Fruit fly (Drosophila melanogaster) whole organism, embryonic: Measurements from ENCODE around the gene Setx.
A peak's percentile ranks its signal among the peaks of the same experiment; 100 is the strongest.

Source experiments
- CG12071 ChIP-seq: fragments of 200-800 bp; sonication (Bioruptor generic); optimal IDR thresholded peaks from 3 replicates; lab custom pipeline; 2018; ENCODE audit warnings: missing biosample characterization, mild to moderate bottlenecking, missing genetic modification characterization
- CG12104 ChIP-seq: fragments of 200-800 bp; sonication (Bioruptor generic); optimal IDR thresholded peaks from 3 replicates; lab custom pipeline; 2016; ENCODE audit warnings: missing biosample characterization, missing genetic modification characterization
- CG12219 ChIP-seq: fragments of 200-800 bp; sonication (Bioruptor generic); optimal IDR thresholded peaks from 3 replicates; lab custom pipeline; 2018; ENCODE audit warnings: missing biosample characterization, mild to moderate bottlenecking, missing genetic modification characterization
- CG12236 ChIP-seq: fragments of 200-800 bp; sonication (Bioruptor generic); optimal IDR thresholded peaks from 2 replicates; lab custom pipeline; 2016; ENCODE audit warnings: missing biosample characterization, missing genetic modification characterization
- CG12299 ChIP-seq: fragments of 200-800 bp; sonication (Bioruptor generic); optimal IDR thresholded peaks from 2 replicates; lab custom pipeline; 2018; ENCODE audit warnings: missing biosample characterization, mild to moderate bottlenecking, missing genetic modification characterization
- CG12391 ChIP-seq: fragments of 200-800 bp; sonication (Bioruptor generic); optimal IDR thresholded peaks from 3 replicates; lab custom pipeline; 2018; ENCODE audit warnings: missing biosample characterization, mild to moderate bottlenecking, missing genetic modification characterization, moderate library complexity
- CG14965 ChIP-seq: fragments of 200-800 bp; sonication (Bioruptor generic); optimal IDR thresholded peaks from 2 replicates; lab custom pipeline; 2016; ENCODE audit warnings: missing biosample characterization, missing genetic modification characterization, borderline replicate concordance
- CG15011 ChIP-seq: fragments of 200-800 bp; sonication (Bioruptor generic); optimal IDR thresholded peaks from 3 replicates; lab custom pipeline; 2018; ENCODE audit warnings: missing biosample characterization, mild to moderate bottlenecking, missing genetic modification characterization
- CG15696 ChIP-seq: fragments of 200-800 bp; sonication (Bioruptor generic); optimal IDR thresholded peaks from 2 replicates; lab custom pipeline; 2019; ENCODE audit warnings: missing biosample characterization, mild to moderate bottlenecking, missing genetic modification characterization, moderate library complexity
- CG17328 ChIP-seq: fragments of 200-800 bp; sonication (Bioruptor generic); IDR thresholded peaks from 2 replicates; pipeline ENCODE4 v1.3.6; 2022; ENCODE audit warnings: missing biosample characterization, missing genetic modification characterization
- CG17361 ChIP-seq: fragments of 200-800 bp; sonication (Bioruptor generic); IDR thresholded peaks from 3 replicates; pipeline ENCODE4 v1.3.6; 2022; ENCODE audit warnings: missing biosample characterization, missing genetic modification characterization
- CG18619 ChIP-seq: fragments of 200-800 bp; sonication (Bioruptor generic); optimal IDR thresholded peaks from 3 replicates; lab custom pipeline; 2017; ENCODE audit warnings: missing biosample characterization, mild to moderate bottlenecking, missing genetic modification characterization
- CG30403 ChIP-seq: fragments of 200-800 bp; sonication (Bioruptor generic); optimal IDR thresholded peaks from 3 replicates; lab custom pipeline; 2016; ENCODE audit warnings: missing biosample characterization, missing genetic modification characterization
- CG31441 ChIP-seq: fragments of 200-800 bp; sonication (Bioruptor generic); IDR thresholded peaks from 2 replicates; pipeline ENCODE4 v1.3.6; 2022; ENCODE audit warnings: missing biosample characterization, missing genetic modification characterization
- CG34376 ChIP-seq: fragments of 200-800 bp; sonication (Bioruptor generic); optimal IDR thresholded peaks from 2 replicates; lab custom pipeline; 2018; ENCODE audit warnings: missing biosample characterization, mild to moderate bottlenecking, missing genetic modification characterization
- CG6254 ChIP-seq: fragments of 200-800 bp; sonication (Bioruptor generic); optimal IDR thresholded peaks from 3 replicates; lab custom pipeline; 2017; ENCODE audit warnings: mild to moderate bottlenecking, missing biosample characterization, missing genetic modification reagents, missing genetic modification characterization
- CG6272 ChIP-seq: fragments of 200-800 bp; sonication (Bioruptor generic); IDR thresholded peaks from 2 replicates; pipeline ENCODE4 v1.3.6; 2022; ENCODE audit warnings: missing biosample characterization, missing genetic modification characterization
- CG6813 ChIP-seq: fragments of 200-800 bp; sonication (Bioruptor generic); optimal IDR thresholded peaks from 2 replicates; lab custom pipeline; 2017; ENCODE audit warnings: missing biosample characterization, missing genetic modification characterization, mild to moderate bottlenecking, moderate library complexity, missing genetic modification reagents
- CG9817 ChIP-seq: fragments of 200-800 bp; sonication (Bioruptor generic); optimal IDR thresholded peaks from 2 replicates; lab custom pipeline; 2018; ENCODE audit warnings: missing biosample characterization, mild to moderate bottlenecking, missing genetic modification characterization, moderate library complexity
- Chrac-16 ChIP-seq: fragments of 200-800 bp; sonication (Bioruptor generic); optimal IDR thresholded peaks from 3 replicates; lab custom pipeline; 2016; ENCODE audit warnings: missing biosample characterization, missing genetic modification characterization
- CkIIα-i1 ChIP-seq: fragments of 200-800 bp; sonication (Bioruptor generic); IDR thresholded peaks from 2 replicates; pipeline ENCODE4 v1.3.6; 2022; ENCODE audit warnings: missing biosample characterization, missing genetic modification characterization
- D19A ChIP-seq: fragments of 200-800 bp; optimal IDR thresholded peaks from 3 replicates; lab custom pipeline; 2019; ENCODE audit warnings: missing biosample characterization, mild to moderate bottlenecking, missing genetic modification characterization, moderate library complexity
- Elba2 ChIP-seq: fragments of 200-800 bp; sonication (Bioruptor generic); optimal IDR thresholded peaks from 3 replicates; lab custom pipeline; 2016; ENCODE audit warnings: missing biosample characterization, missing genetic modification characterization
- Gsc ChIP-seq: fragments of 200-800 bp; sonication (Bioruptor generic); IDR thresholded peaks from 2 replicates; pipeline ENCODE4 v1.3.6; 2022; ENCODE audit warnings: missing biosample characterization, missing genetic modification characterization
- Hr39 ChIP-seq: fragments of >200 bp; optimal IDR thresholded peaks from 2 replicates; lab custom pipeline; 2017
- Lim3 ChIP-seq: fragments of 200-800 bp; sonication (Bioruptor generic); IDR thresholded peaks from 2 replicates; pipeline ENCODE4 v1.3.6; 2022; ENCODE audit warnings: missing biosample characterization, missing genetic modification characterization
- MTF-1 ChIP-seq: fragments of 200-800 bp; sonication (Bioruptor generic); optimal IDR thresholded peaks from 2 replicates; lab custom pipeline; 2018; ENCODE audit warnings: missing biosample characterization, mild to moderate bottlenecking, missing genetic modification characterization, borderline replicate concordance
- Neu2 ChIP-seq: fragments of 200-800 bp; sonication (Bioruptor generic); optimal IDR thresholded peaks from 3 replicates; lab custom pipeline; 2016; ENCODE audit warnings: missing biosample characterization, missing genetic modification characterization, borderline replicate concordance
- Side ChIP-seq: fragments of 200-800 bp; sonication (Bioruptor generic); optimal IDR thresholded peaks from 2 replicates; lab custom pipeline; 2016; ENCODE audit warnings: missing biosample characterization, missing genetic modification characterization
- Taf1 ChIP-seq: fragments of 200-800 bp; sonication (Bioruptor generic); IDR thresholded peaks from 2 replicates; pipeline ENCODE4 v1.3.6; 2022; ENCODE audit warnings: missing biosample characterization, missing genetic modification characterization
- Vsx1 ChIP-seq: fragments of 200-800 bp; sonication (Bioruptor generic); optimal IDR thresholded peaks from 2 replicates; lab custom pipeline; 2017; ENCODE audit warnings: missing biosample characterization, mild to moderate bottlenecking, missing genetic modification characterization, missing genetic modification reagents
- ash1 ChIP-seq: fragments of 200-800 bp; sonication (Bioruptor generic); optimal IDR thresholded peaks from 2 replicates; lab custom pipeline; 2018; ENCODE audit warnings: missing biosample characterization, mild to moderate bottlenecking, missing genetic modification characterization
- bab2 ChIP-seq: fragments of 200-800 bp; sonication (Bioruptor generic); optimal IDR thresholded peaks from 2 replicates; lab custom pipeline; 2016; ENCODE audit warnings: missing biosample characterization, missing genetic modification characterization
- cas ChIP-seq: fragments of 200-800 bp; sonication (Bioruptor generic); IDR thresholded peaks from 2 replicates; pipeline ENCODE4 v1.3.6; 2022; ENCODE audit warnings: missing biosample characterization, missing genetic modification characterization
- chif ChIP-seq, 2 experiments: fragments of 200-800 bp; sonication (Bioruptor generic); optimal IDR thresholded peaks; 3 replicates each; lab custom pipeline; 2016; ENCODE audit warnings: missing biosample characterization in 2 of 2, missing genetic modification characterization in 2 of 2
- dan ChIP-seq: fragments of 200-800 bp; sonication (Bioruptor generic); IDR thresholded peaks from 2 replicates; pipeline ENCODE4 v1.3.6; 2022; ENCODE audit warnings: missing biosample characterization, missing genetic modification characterization
- dpn ChIP-seq, 2 experiments: fragments of 200-800 bp; sonication (Bioruptor generic); optimal IDR thresholded peaks; 3 replicates each; lab custom pipeline; 2016; ENCODE audit warnings: missing biosample characterization in 2 of 2, missing genetic modification characterization in 2 of 2
- dysf ChIP-seq: fragments of 200-800 bp; sonication (Bioruptor generic); IDR thresholded peaks from 3 replicates; pipeline ENCODE4 v1.3.6; 2022; ENCODE audit warnings: missing biosample characterization, missing genetic modification characterization
- fd64A ChIP-seq: fragments of 200-800 bp; sonication (Bioruptor generic); optimal IDR thresholded peaks from 3 replicates; lab custom pipeline; 2018; ENCODE audit warnings: missing biosample characterization, mild to moderate bottlenecking, missing genetic modification characterization
- ftz-f1 ChIP-seq: fragments of 200-800 bp; sonication (Bioruptor generic); optimal IDR thresholded peaks from 2 replicates; lab custom pipeline; 2016; ENCODE audit warnings: missing biosample characterization, missing genetic modification characterization
- grn ChIP-seq: fragments of 200-800 bp; sonication (Bioruptor generic); optimal IDR thresholded peaks from 3 replicates; lab custom pipeline; 2017; ENCODE audit warnings: missing biosample characterization, missing genetic modification characterization
- her ChIP-seq: fragments of 200-800 bp; sonication (Bioruptor generic); optimal IDR thresholded peaks from 2 replicates; lab custom pipeline; 2016; ENCODE audit warnings: missing biosample characterization, missing genetic modification characterization
- hth ChIP-seq: fragments of >200 bp; optimal IDR thresholded peaks from 2 replicates; lab custom pipeline; 2017; ENCODE audit warnings: inconsistent platforms
- kay ChIP-seq: fragments of 200-800 bp; sonication (Bioruptor generic); optimal IDR thresholded peaks from 2 replicates; lab custom pipeline; 2016; ENCODE audit warnings: missing biosample characterization, missing genetic modification characterization
- odd ChIP-seq: fragments of 200-800 bp; sonication (Bioruptor generic); optimal IDR thresholded peaks from 2 replicates; lab custom pipeline; 2017; ENCODE audit warnings: missing biosample characterization, mild to moderate bottlenecking, missing genetic modification characterization
- org-1 ChIP-seq: fragments of 200-800 bp; sonication (Bioruptor generic); optimal IDR thresholded peaks from 2 replicates; lab custom pipeline; 2017; ENCODE audit warnings: missing biosample characterization, missing genetic modification characterization
- otp ChIP-seq: fragments of 200-800 bp; sonication (Bioruptor generic); IDR thresholded peaks from 3 replicates; pipeline ENCODE4, ENCODE4 v1.3.6; 2022; ENCODE audit warnings: missing biosample characterization, missing genetic modification characterization
- pb ChIP-seq: fragments of 200-800 bp; sonication (Bioruptor generic); optimal IDR thresholded peaks from 3 replicates; lab custom pipeline; 2016; ENCODE audit warnings: missing biosample characterization, missing genetic modification characterization
- pho ChIP-seq: fragments of 200-800 bp; sonication (Bioruptor generic); optimal IDR thresholded peaks from 2 replicates; lab custom pipeline; 2016; ENCODE audit warnings: missing biosample characterization, missing genetic modification characterization
- repo ChIP-seq: fragments of 200-800 bp; sonication (Bioruptor generic); optimal IDR thresholded peaks from 2 replicates; lab custom pipeline; 2016; ENCODE audit warnings: missing biosample characterization, missing genetic modification characterization
- schlank ChIP-seq: fragments of 200-800 bp; sonication (Bioruptor generic); optimal IDR thresholded peaks from 2 replicates; lab custom pipeline; 2018; ENCODE audit warnings: missing biosample characterization, mild to moderate bottlenecking, missing genetic modification characterization
- tx ChIP-seq: fragments of 200-800 bp; sonication (Bioruptor generic); optimal IDR thresholded peaks from 2 replicates; lab custom pipeline; 2016; ENCODE audit warnings: missing biosample characterization, missing genetic modification characterization

The Setx gene

dm6 chr3L:8127712-8128210, 9.5 kb downstream of the Setx start, which contains the start of the genes Cds and Uba2 (continued):
- no peak for TF ChIP-seq Lim3 (GFP tag; lab: Robert Waterston, UW)
- no peak for TF ChIP-seq Neu2 (GFP tag; lab: Kevin White, UChicago)
- TF ChIP-seq CG6272 (GFP tag; lab: Robert Waterston, UW), result peak; percentile 92
- peak; percentile 48 for TF ChIP-seq pb (GFP tag; lab: Kevin White, UChicago)
- TF ChIP-seq dan (GFP tag; lab: Robert Waterston, UW), result peak; percentile 54; the same call in 1 of the 2 replicates
- peak; percentile 80 for TF ChIP-seq pho
- peak; percentile 86 for TF ChIP-seq odd (GFP tag; lab: Kevin White, UChicago)
- TF ChIP-seq CG12219 (GFP tag; lab: Kevin White, UChicago), result peak; percentile 71
- peak; percentile 95 for TF ChIP-seq CG31441 (GFP tag; lab: Robert Waterston, UW)
- TF ChIP-seq otp (GFP tag; lab: Robert Waterston, UW), result peak; percentile 87
- no peak for TF ChIP-seq hth (lab: Kevin White, UChicago)
- peak; percentile 86 for TF ChIP-seq Taf1 (GFP tag; lab: Robert Waterston, UW)
- TF ChIP-seq fd64A, result peak; percentile 49
- no peak for TF ChIP-seq CkIIα-i1 (GFP tag; lab: Robert Waterston, UW)
- peak; percentile 47 to 67 for TF ChIP-seq chif (GFP tag; optimal IDR thresholded peaks at IDR 0.05; lab: Kevin White, UChicago)
- TF ChIP-seq repo, result peak; percentile 64
- TF ChIP-seq CG30403 (GFP tag; lab: Kevin White, UChicago), result peak; percentile 96
- peak; percentile 87 for TF ChIP-seq CG12299 (tag; lab: Kevin White, UChicago)
- TF ChIP-seq CG6813 (GFP tag; lab: Kevin White, UChicago), result peak; percentile 88
- peak; percentile 93 for TF ChIP-seq Chrac-16 (GFP tag; lab: Kevin White, UChicago)
- TF ChIP-seq tx (GFP tag; lab: Kevin White, UChicago), result peak; percentile 72
- peak; percentile 90 for TF ChIP-seq kay (GFP tag; lab: Kevin White, UChicago)
- no peak for TF ChIP-seq Hr39
- TF ChIP-seq D19A, result no peak
- peak; percentile 85 for TF ChIP-seq Elba2
- peak; percentile 97 for TF ChIP-seq CG9817 (tag; lab: Kevin White, UChicago)
- peak; percentile 69 for TF ChIP-seq Side (GFP tag; lab: Kevin White, UChicago)
- TF ChIP-seq her, result peak; percentile 63
- TF ChIP-seq dpn (GFP tag; optimal IDR thresholded peaks at IDR 0.05; lab: Kevin White, UChicago), result peak; percentile 81 to 96
- no peak for TF ChIP-seq CG12071 (GFP tag; lab: Kevin White, UChicago)
- peak; percentile 79 for TF ChIP-seq org-1
- peak; percentile 99 for TF ChIP-seq Vsx1 (GFP tag; lab: Kevin White, UChicago)
- TF ChIP-seq CG12104, result peak; percentile 91
- peak; percentile 92 for TF ChIP-seq dysf (GFP tag; lab: Robert Waterston, UW)
- TF ChIP-seq Gsc, result peak; percentile 62; the same call in 1 of the 2 replicates
- peak; percentile 80 for TF ChIP-seq CG6254 (GFP tag; lab: Kevin White, UChicago)
- TF ChIP-seq schlank (tag; lab: Kevin White, UChicago), result peak; percentile 80
- peak; percentile 96 for TF ChIP-seq CG12391
- peak; percentile 84 for TF ChIP-seq CG17328 (GFP tag; lab: Robert Waterston, UW)
- peak; percentile 93 for TF ChIP-seq CG34376 (GFP tag; lab: Kevin White, UChicago)
- peak; percentile 66 for TF ChIP-seq ftz-f1
- TF ChIP-seq bab2, result peak; percentile 84
- TF ChIP-seq MTF-1 (GFP tag; lab: Kevin White, UChicago), result peak; percentile 52
- TF ChIP-seq CG18619 (GFP tag; lab: Kevin White, UChicago), result peak; percentile 91
- peak; percentile 93 for TF ChIP-seq CG15696 (tag; lab: Kevin White, UChicago)
- peak; percentile 5 for TF ChIP-seq CG12236 (GFP tag; lab: Kevin White, UChicago)
- TF ChIP-seq CG17361 (GFP tag; lab: Robert Waterston, UW), result peak; percentile 94
- peak; percentile 68 for TF ChIP-seq ash1 (GFP tag; lab: Kevin White, UChicago)
- TF ChIP-seq CG14965, result peak; percentile 3
- no peak for TF ChIP-seq grn (GFP tag; lab: Kevin White, UChicago)
- TF ChIP-seq CG15011 (GFP tag; lab: Kevin White, UChicago), result no peak
- TF ChIP-seq cas (GFP tag; lab: Robert Waterston, UW), result peak; percentile 83
